Fruit fly (Drosophila melanogaster) whole organism, embryonic: ENCODE results near the gene CG46397.

Experiments used
- ATbp ChIP-seq: fragments of 200-800 bp; sonication (Bioruptor generic); optimal IDR thresholded peaks from 2 replicates; lab custom pipeline; 2017; ENCODE audit warnings: missing biosample characterization, mild to moderate bottlenecking, missing genetic modification characterization, missing genetic modification reagents
- Abd-B ChIP-seq: fragments of 200-800 bp; sonication (Bioruptor generic); optimal IDR thresholded peaks from 2 replicates; lab custom pipeline; 2018; ENCODE audit warnings: missing biosample characterization, mild to moderate bottlenecking, missing genetic modification characterization, moderate library complexity
- B-H1 ChIP-seq: fragments of 200-800 bp; sonication (Bioruptor generic); IDR thresholded peaks from 3 replicates; pipeline ENCODE4 v1.3.6; 2022; ENCODE audit warnings: missing biosample characterization, missing genetic modification characterization
- BtbVII ChIP-seq: fragments of 200-800 bp; sonication (Bioruptor generic); optimal IDR thresholded peaks from 3 replicates; lab custom pipeline; 2017; ENCODE audit warnings: missing biosample characterization, mild to moderate bottlenecking, missing genetic modification characterization
- CG10209 ChIP-seq: fragments of 200-800 bp; sonication (Bioruptor generic); optimal IDR thresholded peaks from 3 replicates; lab custom pipeline; 2017; ENCODE audit warnings: missing biosample characterization, mild to moderate bottlenecking, missing genetic modification characterization, missing genetic modification reagents
- CG10366 ChIP-seq: fragments of 200-800 bp; sonication (Bioruptor generic); IDR thresholded peaks from 2 replicates; pipeline ENCODE4 v1.3.6; 2022; ENCODE audit warnings: missing biosample characterization, missing genetic modification characterization
- CG12391 ChIP-seq: fragments of 200-800 bp; sonication (Bioruptor generic); optimal IDR thresholded peaks from 3 replicates; lab custom pipeline; 2018; ENCODE audit warnings: missing biosample characterization, mild to moderate bottlenecking, missing genetic modification characterization, moderate library complexity
- CG15601 ChIP-seq: fragments of 200-800 bp; sonication (Bioruptor generic); optimal IDR thresholded peaks from 3 replicates; lab custom pipeline; 2019; ENCODE audit warnings: missing biosample characterization, mild to moderate bottlenecking, missing genetic modification characterization, moderate library complexity
- CG18599 ChIP-seq: fragments of 200-800 bp; sonication (Bioruptor generic); optimal IDR thresholded peaks from 3 replicates; lab custom pipeline; 2017; ENCODE audit warnings: missing biosample characterization, missing genetic modification characterization, mild to moderate bottlenecking, moderate library complexity, missing genetic modification reagents
- CG2202 ChIP-seq: fragments of 200-800 bp; sonication (Bioruptor generic); optimal IDR thresholded peaks from 2 replicates; lab custom pipeline; 2018; ENCODE audit warnings: missing biosample characterization, mild to moderate bottlenecking, missing genetic modification characterization
- CG31224 ChIP-seq: fragments of 200-800 bp; sonication (Bioruptor generic); IDR thresholded peaks from 2 replicates; pipeline ENCODE4 v1.3.6; 2022; ENCODE audit warnings: missing biosample characterization, missing genetic modification characterization
- CG3847 ChIP-seq: fragments of 200-800 bp; sonication (Bioruptor generic); IDR thresholded peaks from 2 replicates; pipeline ENCODE4 v1.3.6; 2022; ENCODE audit warnings: missing biosample characterization, missing genetic modification characterization
- CG8388 ChIP-seq: fragments of 200-800 bp; sonication (Bioruptor generic); optimal IDR thresholded peaks from 2 replicates; lab custom pipeline; 2019; ENCODE audit warnings: missing biosample characterization, mild to moderate bottlenecking, missing genetic modification characterization, moderate library complexity
- CG9727 ChIP-seq: fragments of 200-800 bp; sonication (Bioruptor generic); optimal IDR thresholded peaks from 3 replicates; lab custom pipeline; 2017; ENCODE audit warnings: missing biosample characterization, mild to moderate bottlenecking, missing genetic modification characterization
- CG9876 ChIP-seq: fragments of 200-800 bp; sonication (Bioruptor generic); optimal IDR thresholded peaks from 2 replicates; lab custom pipeline; 2016; ENCODE audit warnings: missing biosample characterization, missing genetic modification characterization
- Chrac-16 ChIP-seq: fragments of 200-800 bp; sonication (Bioruptor generic); optimal IDR thresholded peaks from 3 replicates; lab custom pipeline; 2016; ENCODE audit warnings: missing biosample characterization, missing genetic modification characterization
- Deaf1 ChIP-seq: fragments of 200-800 bp; optimal IDR thresholded peaks from 3 replicates; lab custom pipeline; 2019; ENCODE audit warnings: missing biosample characterization, mild to moderate bottlenecking, missing genetic modification characterization, moderate library complexity
- GATAe ChIP-seq: fragments of 200-800 bp; sonication (Bioruptor generic); conservative IDR thresholded peaks from 2 replicates; pipeline ENCODE4 v1.3.6; 2022; ENCODE audit warnings: missing biosample characterization, missing genetic modification characterization
- Gsc ChIP-seq: fragments of 200-800 bp; sonication (Bioruptor generic); IDR thresholded peaks from 2 replicates; pipeline ENCODE4 v1.3.6; 2022; ENCODE audit warnings: missing biosample characterization, missing genetic modification characterization
- Meics ChIP-seq: fragments of 200-800 bp; sonication (Bioruptor generic); optimal IDR thresholded peaks from 2 replicates; lab custom pipeline; 2017; ENCODE audit warnings: missing biosample characterization, mild to moderate bottlenecking, missing genetic modification characterization
- Nf-YA ChIP-seq: fragments of 200-800 bp; sonication (Bioruptor generic); IDR thresholded peaks from 2 replicates; pipeline ENCODE4 v1.3.6; 2022; ENCODE audit warnings: missing biosample characterization, missing genetic modification characterization
- Six4 ChIP-seq: fragments of 200-800 bp; sonication (Bioruptor generic); optimal IDR thresholded peaks from 2 replicates; lab custom pipeline; 2016; ENCODE audit warnings: missing biosample characterization, missing genetic modification characterization
- Taf1 ChIP-seq: fragments of 200-800 bp; sonication (Bioruptor generic); IDR thresholded peaks from 2 replicates; pipeline ENCODE4 v1.3.6; 2022; ENCODE audit warnings: missing biosample characterization, missing genetic modification characterization
- Xrp1 ChIP-seq: fragments of 200-800 bp; sonication (Bioruptor generic); IDR thresholded peaks from 2 replicates; pipeline ENCODE4 v1.3.6; 2022; ENCODE audit warnings: missing biosample characterization, missing genetic modification characterization
- btn ChIP-seq: fragments of 200-800 bp; sonication (Bioruptor generic); optimal IDR thresholded peaks from 2 replicates; lab custom pipeline; 2016; ENCODE audit warnings: missing biosample characterization, missing genetic modification characterization
- caup ChIP-seq: fragments of 200-800 bp; sonication (Bioruptor generic); optimal IDR thresholded peaks from 3 replicates; lab custom pipeline; 2017; ENCODE audit warnings: missing biosample characterization, mild to moderate bottlenecking, missing genetic modification characterization, moderate library complexity; ENCODE audit not compliant: severe bottlenecking
- ci ChIP-seq: fragments of 200-800 bp; sonication (Bioruptor generic); IDR thresholded peaks from 3 replicates; pipeline ENCODE4 v1.3.6; 2022; ENCODE audit warnings: missing biosample characterization, missing genetic modification characterization
- dati ChIP-seq: fragments of 200-800 bp; sonication (Bioruptor generic); IDR thresholded peaks from 2 replicates; pipeline ENCODE4 v1.3.6; 2022; ENCODE audit warnings: missing biosample characterization, missing genetic modification characterization
- dm ChIP-seq: fragments of 200-800 bp; sonication (Bioruptor generic); optimal IDR thresholded peaks from 3 replicates; lab custom pipeline; 2016; ENCODE audit warnings: missing biosample characterization, missing genetic modification characterization
- dmrt11E ChIP-seq: fragments of 200-800 bp; sonication (Bioruptor generic); optimal IDR thresholded peaks from 3 replicates; lab custom pipeline; 2018; ENCODE audit warnings: missing biosample characterization, mild to moderate bottlenecking, missing genetic modification characterization, moderate library complexity
- emc ChIP-seq: fragments of 200-800 bp; sonication (Bioruptor generic); optimal IDR thresholded peaks from 2 replicates; lab custom pipeline; 2016; ENCODE audit warnings: missing biosample characterization, missing genetic modification characterization
- ems ChIP-seq: fragments of 200-800 bp; sonication (Bioruptor generic); optimal IDR thresholded peaks from 3 replicates; lab custom pipeline; 2016; ENCODE audit warnings: missing biosample characterization, missing genetic modification characterization
- exex ChIP-seq: fragments of 200-800 bp; sonication (Bioruptor generic); optimal IDR thresholded peaks from 4 replicates; lab custom pipeline; 2018; ENCODE audit warnings: missing biosample characterization, mild to moderate bottlenecking, missing genetic modification characterization, moderate library complexity
- gem ChIP-seq: fragments of 200-800 bp; sonication (Bioruptor generic); optimal IDR thresholded peaks from 2 replicates; lab custom pipeline; 2019; ENCODE audit warnings: missing biosample characterization, mild to moderate bottlenecking, missing genetic modification characterization, moderate library complexity
- gfzf ChIP-seq: fragments of 200-800 bp; sonication (Bioruptor generic); optimal IDR thresholded peaks from 2 replicates; lab custom pipeline; 2016; ENCODE audit warnings: missing biosample characterization, mild to moderate bottlenecking, missing genetic modification characterization, moderate library complexity
- grau ChIP-seq: fragments of 200-800 bp; optimal IDR thresholded peaks from 3 replicates; lab custom pipeline; 2019; ENCODE audit warnings: missing biosample characterization, mild to moderate bottlenecking, missing genetic modification characterization, moderate library complexity
- gsb-n ChIP-seq: fragments of 200-800 bp; sonication (Bioruptor generic); optimal IDR thresholded peaks from 3 replicates; lab custom pipeline; 2018; ENCODE audit warnings: missing biosample characterization, mild to moderate bottlenecking, missing genetic modification characterization
- h ChIP-seq: fragments of >200 bp; optimal IDR thresholded peaks from 2 replicates; lab custom pipeline; 2017
- lmd ChIP-seq: fragments of 200-800 bp; sonication (Bioruptor generic); IDR thresholded peaks from 2 replicates; pipeline ENCODE4 v1.3.6; 2022; ENCODE audit warnings: missing biosample characterization, missing genetic modification characterization
- lola ChIP-seq, 3 experiments: fragments of >200 bp in 2 of 3; fragments of 200-800 bp in 1 of 3; sonication (Bioruptor generic) in 1 of 3; optimal IDR thresholded peaks; 2 replicates each; lab custom pipeline; 2017 to 2019; ENCODE audit warnings: missing biosample characterization in 3 of 3, missing genetic modification characterization in 3 of 3, mild to moderate bottlenecking in 1 of 3, moderate library complexity in 1 of 3
- nmo ChIP-seq: fragments of 200-800 bp; sonication (Bioruptor generic); optimal IDR thresholded peaks from 2 replicates; lab custom pipeline; 2018; ENCODE audit warnings: missing biosample characterization, mild to moderate bottlenecking, missing genetic modification characterization, moderate library complexity
- psq ChIP-seq: fragments of 200-800 bp; sonication (Bioruptor generic); optimal IDR thresholded peaks from 2 replicates; lab custom pipeline; 2017; ENCODE audit warnings: missing biosample characterization, missing genetic modification characterization
- sens ChIP-seq: fragments of 200-800 bp; sonication (Bioruptor generic); peaks from one replicate; lab custom pipeline; 2016; ENCODE audit warnings: missing biosample characterization, missing genetic modification characterization
- sqz ChIP-seq: fragments of 200-800 bp; sonication (Bioruptor generic); optimal IDR thresholded peaks from 3 replicates; lab custom pipeline; 2018; ENCODE audit warnings: missing biosample characterization, mild to moderate bottlenecking, missing genetic modification characterization
- ssp ChIP-seq: fragments of 200-800 bp; sonication (Bioruptor generic); IDR thresholded peaks from 2 replicates; pipeline ENCODE4 v1.3.6; 2022; ENCODE audit warnings: missing biosample characterization, missing genetic modification characterization
- tgo ChIP-seq: fragments of 200-800 bp; sonication (Bioruptor generic); IDR thresholded peaks from 3 replicates; pipeline ENCODE4 v1.3.6; 2022; ENCODE audit warnings: missing biosample characterization, missing genetic modification characterization
- tin ChIP-seq: fragments of 200-800 bp; sonication (Bioruptor generic); optimal IDR thresholded peaks from 3 replicates; lab custom pipeline; 2016; ENCODE audit warnings: missing biosample characterization, missing genetic modification characterization
- unpg ChIP-seq: fragments of 200-800 bp; sonication (Bioruptor generic); optimal IDR thresholded peaks from 3 replicates; lab custom pipeline; 2018; ENCODE audit warnings: missing biosample characterization, mild to moderate bottlenecking, missing genetic modification characterization, moderate library complexity
- vnd ChIP-seq: fragments of 200-800 bp; sonication (Bioruptor generic); IDR thresholded peaks from 3 replicates; pipeline ENCODE4 v1.3.6; 2022; ENCODE audit warnings: missing biosample characterization, missing genetic modification characterization; ENCODE audit not compliant: partially characterized antibody
- zen ChIP-seq: fragments of 200-800 bp; sonication (Bioruptor generic); optimal IDR thresholded peaks from 3 replicates; lab custom pipeline; 2018; ENCODE audit warnings: missing biosample characterization, mild to moderate bottlenecking, missing genetic modification characterization, moderate library complexity
- zfh2 ChIP-seq: fragments of 200-800 bp; sonication (Bioruptor generic); optimal IDR thresholded peaks from 2 replicates; lab custom pipeline; 2016; ENCODE audit warnings: missing biosample characterization, missing genetic modification characterization

Gene CG46397

DNA sequence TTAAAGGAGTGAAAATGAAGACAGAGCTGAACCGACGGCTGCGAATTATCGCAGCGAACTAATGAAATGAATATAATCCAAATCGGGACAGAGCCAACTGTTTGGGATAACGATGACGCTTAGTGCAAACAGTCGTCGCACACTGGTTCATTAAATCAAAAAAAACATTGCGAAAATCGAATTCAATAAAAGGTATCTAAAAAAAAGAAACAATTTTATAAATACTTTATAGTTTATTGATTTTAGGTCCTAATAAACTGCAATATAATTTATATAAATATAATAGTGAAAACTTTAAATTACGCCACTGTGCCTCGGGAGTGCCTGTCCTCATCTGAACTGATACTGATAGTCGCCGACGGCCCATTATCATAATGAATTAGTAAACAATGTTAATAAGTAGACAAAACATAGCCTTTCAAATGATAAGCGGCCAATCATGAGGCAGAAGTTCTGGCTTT lies 12.0 kb downstream of the CG46397 start, which contains the start of gene CG31886 (continued):
- TF ChIP-seq lmd (peak; percentile 31; the same call in 1 of the 2 replicates), dm (GFP tag; lab: Kevin White, UChicago) (no peak), grau (tag; lab: Kevin White, UChicago) (peak; percentile 6), ATbp (GFP tag; lab: Kevin White, UChicago) (no peak), gfzf (GFP tag; lab: Kevin White, UChicago) (no peak), exex (tag; lab: Kevin White, UChicago) (peak; percentile 34), gsb-n (tag; lab: Kevin White, UChicago) (no peak), Gsc (GFP tag; lab: Robert Waterston, UW) (no peak), Taf1 (GFP tag; lab: Robert Waterston, UW) (peak; percentile 52; the same call in 1 of the 2 replicates), nmo (GFP tag; lab: Kevin White, UChicago) (peak; percentile 15), tin (GFP tag; lab: Kevin White, UChicago) (peak; percentile 4), unpg (GFP tag; lab: Kevin White, UChicago) (no peak), B-H1 (GFP tag; lab: Robert Waterston, UW) (no peak; the same call in 2 of the 3 replicates), Xrp1 (GFP tag; lab: Robert Waterston, UW) (peak; percentile 55; the same call in 1 of the 2 replicates), psq (no peak), CG12391 (tag; lab: Kevin White, UChicago) (peak; percentile 21), CG9727 (GFP tag; lab: Kevin White, UChicago) (peak; percentile 30), ems (GFP tag; lab: Kevin White, UChicago) (no peak), h (lab: Kevin White, UChicago) (no peak), lola (GFP tag; optimal IDR thresholded peaks at IDR 0.05; lab: Kevin White, UChicago) (peak in 1 of 3 experiments; percentile 17), BtbVII (peak; percentile 15), sqz (no peak), btn (GFP tag; lab: Kevin White, UChicago) (no peak), CG3847 (GFP tag; lab: Robert Waterston, UW) (no peak), caup (GFP tag; lab: Kevin White, UChicago) (peak; percentile 18), dati (0 out of 2 replicates have a peak, but pooled peaks have one; percentile 4), CG2202 (tag; lab: Kevin White, UChicago) (no peak), zen (tag; lab: Kevin White, UChicago) (peak; percentile 6), Meics (peak; percentile 30), CG10209 (GFP tag; lab: Kevin White, UChicago) (peak; percentile 3), emc (GFP tag; lab: Kevin White, UChicago) (no peak), CG31224 (GFP tag; lab: Robert Waterston, UW) (no peak), CG8388 (GFP tag; lab: Kevin White, UChicago) (peak; percentile 61), ci (no peak), vnd (no peak), Six4 (GFP tag; lab: Kevin White, UChicago) (no peak), CG15601 (tag; lab: Kevin White, UChicago) (peak; percentile 8), Nf-YA (GFP tag; lab: Robert Waterston, UW) (no peak), CG10366 (GFP tag; lab: Robert Waterston, UW) (peak; percentile 34), tgo (GFP tag; lab: Robert Waterston, UW) (peak; percentile 40; the same call in 1 of the 3 replicates), Abd-B (GFP tag; lab: Kevin White, UChicago) (no peak), dmrt11E (peak; percentile 70), Deaf1 (no peak), CG18599 (GFP tag; lab: Kevin White, UChicago) (peak; percentile 62), zfh2 (GFP tag; lab: Kevin White, UChicago) (no peak), gem (tag; lab: Kevin White, UChicago) (peak; percentile 55), CG9876 (GFP tag; lab: Kevin White, UChicago) (no peak), Chrac-16 (GFP tag; lab: Kevin White, UChicago) (peak; percentile 2), sens (GFP tag; lab: Kevin White, UChicago) (peak; percentile 78), ssp (GFP tag; lab: Robert Waterston, UW) (no peak), GATAe (GFP tag; lab: Robert Waterston, UW) (no peak)
